Fruit fly (Drosophila melanogaster): ENCODE measurements around the gene CG6420.
A peak's percentile ranks its signal among the peaks of the same experiment; 100 is the strongest.

CG6420 gene

dm6 chr3R:26671525-26672132 is 53.4 kb downstream of the CG6420 start:
- TF ChIP-seq CG5204 (GFP tag; optimal IDR thresholded peaks at IDR 0.05) (peak; percentile 16), cnc (optimal IDR thresholded peaks at IDR 0.05) (no peak), CG33017 (tag; optimal IDR thresholded peaks at IDR 0.05) (no peak), CG7045 (GFP tag; optimal IDR thresholded peaks at IDR 0.05) (peak; percentile 34), Hr96 (GFP tag; optimal IDR thresholded peaks at IDR 0.05) (no peak), pad (GFP tag; optimal IDR thresholded peaks at IDR 0.05) (no peak), kay (GFP tag; ENCODE audit: borderline replicate concordance) (no peak), CG12768 (GFP tag; optimal IDR thresholded peaks at IDR 0.05) (peak; percentile 0)

dm6 chr3R:26670277-26670676 is 54.7 kb downstream of the CG6420 start:
- TF ChIP-seq tj (GFP tag; optimal IDR thresholded peaks at IDR 0.05), result no peak
- no peak for TF ChIP-seq Clk (GFP tag; optimal IDR thresholded peaks at IDR 0.05)
- TF ChIP-seq CG33017 (tag; optimal IDR thresholded peaks at IDR 0.05), result no peak
- TF ChIP-seq CG7101 (tag; optimal IDR thresholded peaks at IDR 0.05), result no peak
- no peak for TF ChIP-seq toe (GFP tag; optimal IDR thresholded peaks at IDR 0.05)
- TF ChIP-seq pad (GFP tag; optimal IDR thresholded peaks at IDR 0.05), result no peak
- no peak for TF ChIP-seq Crg-1 (GFP tag; optimal IDR thresholded peaks at IDR 0.05)
- TF ChIP-seq CG5204 (GFP tag; optimal IDR thresholded peaks at IDR 0.05), result no peak
- TF ChIP-seq CG1620 (GFP tag; optimal IDR thresholded peaks at IDR 0.05), result no peak
- no peak for TF ChIP-seq Mnt (GFP tag; optimal IDR thresholded peaks at IDR 0.05)
